Worm (Caenorhabditis elegans): Measurements from ENCODE around the gene thn-5.

Gene thn-5

ce11 chrIV:5209390-5209789 lies 21.2 kb upstream of the thn-5 start, which contains the start of the genes Y59E9AL.36 and nbet-1:
Y59E9AL.36 (minus strand) TSS chrIV:5209481.
nbet-1 (plus strand) TSS chrIV:5209501.
- no peak for TF ChIP-seq ama-1 (optimal IDR thresholded peaks at IDR 0.05)
- no peak for TF ChIP-seq egl-27 (tag; optimal IDR thresholded peaks at IDR 0.05)
- TF ChIP-seq snpc-4 (tag; optimal IDR thresholded peaks at IDR 0.05), result peak; percentile 84
- TF ChIP-seq pqm-1 (tag; optimal IDR thresholded peaks at IDR 0.05), result peak; percentile 17
- peak; percentile 65 for TF ChIP-seq ceh-28 (tag; optimal IDR thresholded peaks at IDR 0.05)
- TF ChIP-seq pha-4 (tag; optimal IDR thresholded peaks at IDR 0.05), result peak; percentile 86
- no peak for TF ChIP-seq fos-1 (tag; optimal IDR thresholded peaks at IDR 0.05)
- peak; percentile 94 for TF ChIP-seq egl-5 (tag; optimal IDR thresholded peaks at IDR 0.05)
- no peak for TF ChIP-seq nhr-76 (tag; optimal IDR thresholded peaks at IDR 0.05)
- TF ChIP-seq ceh-9 (tag; optimal IDR thresholded peaks at IDR 0.05), result no peak
- peak; percentile 77 for TF ChIP-seq nfya-1 (tag; optimal IDR thresholded peaks at IDR 0.05; ENCODE audit: insufficient read depth)
- TF ChIP-seq ceh-82 (tag; optimal IDR thresholded peaks at IDR 0.05), result no peak
- peak; percentile 62 for TF ChIP-seq nhr-25 (tag; optimal IDR thresholded peaks at IDR 0.05)
- TF ChIP-seq skn-1 (tag; optimal IDR thresholded peaks at IDR 0.05), result no peak
- TF ChIP-seq unc-62 (GFP tag; optimal IDR thresholded peaks at IDR 0.05), result no peak
- no peak for TF ChIP-seq daf-12 (tag; optimal IDR thresholded peaks at IDR 0.05)
- TF ChIP-seq elt-3 (tag; optimal IDR thresholded peaks at IDR 0.05), result no peak
- no peak for TF ChIP-seq nhr-67 (tag; optimal IDR thresholded peaks at IDR 0.05)
- TF ChIP-seq tbx-2 (tag; optimal IDR thresholded peaks at IDR 0.05), result no peak
- TF ChIP-seq nhr-237 (tag; optimal IDR thresholded peaks at IDR 0.05), result no peak
- TF ChIP-seq mml-1 (tag; optimal IDR thresholded peaks at IDR 0.05), result no peak
- no peak for TF ChIP-seq eor-1 (tag; optimal IDR thresholded peaks at IDR 0.05)
- peak; percentile 46 for TF ChIP-seq elt-2 (tag; optimal IDR thresholded peaks at IDR 0.05)
- TF ChIP-seq nhr-11 (tag; optimal IDR thresholded peaks at IDR 0.05), result peak; percentile 69
- peak; percentile 97 for TF ChIP-seq R02D3.7 (tag; optimal IDR thresholded peaks at IDR 0.05)
- TF ChIP-seq unc-39 (tag; optimal IDR thresholded peaks at IDR 0.05), result no peak
- peak; percentile 91 for TF ChIP-seq hmg-11 (tag; optimal IDR thresholded peaks at IDR 0.05)
- no peak for TF ChIP-seq aly-2 (tag; optimal IDR thresholded peaks at IDR 0.05)
- peak; percentile 24 for TF ChIP-seq nhr-43 (tag; optimal IDR thresholded peaks at IDR 0.05; ENCODE audit: poor library complexity, severe bottlenecking)
- no peak for TF ChIP-seq ceh-16 (tag; optimal IDR thresholded peaks at IDR 0.05)
- no peak for TF ChIP-seq nhr-12 (tag; optimal IDR thresholded peaks at IDR 0.05)
- TF ChIP-seq nhr-23 (tag; optimal IDR thresholded peaks at IDR 0.05), result no peak
- no peak for TF ChIP-seq elt-1 (tag; optimal IDR thresholded peaks at IDR 0.05)
- TF ChIP-seq lsy-12 (tag; optimal IDR thresholded peaks at IDR 0.05), result peak; percentile 48
- TF ChIP-seq fkh-2 (tag; optimal IDR thresholded peaks at IDR 0.05), result peak; percentile 58
- TF ChIP-seq jun-1 (tag; optimal IDR thresholded peaks at IDR 0.05), result peak; percentile 51
- no peak for TF ChIP-seq nhr-28 (tag; optimal IDR thresholded peaks at IDR 0.05)
- no peak for TF ChIP-seq mdl-1 (tag; optimal IDR thresholded peaks at IDR 0.05)
- peak; percentile 96 for TF ChIP-seq lin-15B (tag; optimal IDR thresholded peaks at IDR 0.05)
- TF ChIP-seq sea-2 (GFP tag; optimal IDR thresholded peaks at IDR 0.05), result no peak
- no peak for TF ChIP-seq fkh-10 (GFP tag; optimal IDR thresholded peaks at IDR 0.05)
- no peak for TF ChIP-seq ZK546.5 (tag; optimal IDR thresholded peaks at IDR 0.05)
- TF ChIP-seq ztf-11 (tag; optimal IDR thresholded peaks at IDR 0.05), result no peak
- TF ChIP-seq lin-39 (tag; optimal IDR thresholded peaks at IDR 0.05), result peak; percentile 63
- peak; percentile 63 for TF ChIP-seq nhr-77 (tag; optimal IDR thresholded peaks at IDR 0.05)
- no peak for TF ChIP-seq zag-1 (tag; optimal IDR thresholded peaks at IDR 0.05)
- no peak for TF ChIP-seq ztf-4 (tag; optimal IDR thresholded peaks at IDR 0.05)

- TF ChIP-seq ceh-9 (tag; optimal IDR thresholded peaks at IDR 0.05) (no peak), zag-1 (tag; optimal IDR thresholded peaks at IDR 0.05) (no peak), snpc-4 (tag; optimal IDR thresholded peaks at IDR 0.05) (no peak), elt-2 (tag; optimal IDR thresholded peaks at IDR 0.05) (no peak), unc-39 (tag; optimal IDR thresholded peaks at IDR 0.05) (no peak), unc-62 (GFP tag; optimal IDR thresholded peaks at IDR 0.05) (no peak), nhr-237 (tag; optimal IDR thresholded peaks at IDR 0.05) (no peak), elt-3 (tag; optimal IDR thresholded peaks at IDR 0.05) (no peak), fkh-10 (GFP tag; optimal IDR thresholded peaks at IDR 0.05) (no peak)
Observed at ce11 chrIV:5210606-5211005, 20.0 kb upstream of the thn-5 start.
